Worm (Caenorhabditis elegans) whole organism, early embryonic: ENCODE data around the gene srh-194.
"Not testable (repeated sequence)": the region's sequence is repeated elsewhere in the genome, so short reads cannot be mapped to it uniquely, and the experiment has no call there.

Source experiments
- ets-7 ChIP-seq: sonication (generic microtip); optimal IDR thresholded peaks from 2 replicates; lab custom pipeline; 2016; ENCODE audit warnings: missing genotype, missing genetic modification characterization, missing compliant biosample characterization
- flt-1 ChIP-seq: fragments of 200-800 bp; sonication (Bioruptor generic); IDR thresholded peaks from 2 replicates; pipeline ENCODE4 v1.3.6; 2022; ENCODE audit warnings: missing genetic modification characterization, missing compliant biosample characterization

DNA sequence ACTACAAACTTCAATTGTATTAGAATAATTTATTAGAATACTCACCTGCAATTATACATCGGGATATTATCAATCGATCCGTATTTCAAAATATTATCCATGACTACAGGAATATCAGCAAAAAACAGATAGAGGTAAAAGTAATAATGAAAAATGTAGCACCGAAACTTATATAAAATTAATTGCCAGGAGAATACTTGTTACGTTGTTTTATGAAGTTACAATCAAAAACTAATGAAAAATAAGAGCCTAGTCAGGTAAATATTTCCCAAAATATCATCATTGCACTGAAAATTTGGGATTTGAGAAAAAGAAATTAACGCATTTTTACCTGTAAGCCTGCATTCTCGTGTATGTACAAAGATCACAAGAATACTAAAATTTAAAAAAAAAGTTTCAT is 22.1 kb downstream of the srh-194 start, which contains the start of gene srt-38:
- not testable (repeated sequence) for TF ChIP-seq flt-1 (GFP tag; lab: Robert Waterston, UW); ets-7 (tag; lab: Kevin White, UChicago)
